Worm (Caenorhabditis elegans): ENCODE measurements around the gene phf-30.

ce11 chrV:8445636-8446035, 23.2 kb upstream of the phf-30 start:
- no peak for TF ChIP-seq atf-7 (tag; optimal IDR thresholded peaks at IDR 0.05)
- TF ChIP-seq F33H1.4 (GFP tag; IDR thresholded peaks at IDR 0.05): no peak
- no peak for TF ChIP-seq xnd-1 (tag; optimal IDR thresholded peaks at IDR 0.05)
- TF ChIP-seq unc-62 (GFP tag; optimal IDR thresholded peaks at IDR 0.05): no peak
- no peak for TF ChIP-seq tbx-9 (tag; optimal IDR thresholded peaks at IDR 0.05; ENCODE audit: borderline replicate concordance)
- no peak for TF ChIP-seq lin-54 (GFP tag; optimal IDR thresholded peaks at IDR 0.05)
- TF ChIP-seq mel-28 (tag; optimal IDR thresholded peaks at IDR 0.05; ENCODE audit: borderline replicate concordance): no peak
- no peak for TF ChIP-seq ama-1 (optimal IDR thresholded peaks at IDR 0.05)
- no peak for TF ChIP-seq ama-1 (GFP tag; optimal IDR thresholded peaks at IDR 0.05)
- TF ChIP-seq attf-3 (GFP tag; conservative IDR thresholded peaks at IDR 0.05): no peak
- TF ChIP-seq B0336.3 (GFP tag; IDR thresholded peaks at IDR 0.05): no peak
